Worm (Caenorhabditis elegans) whole organism, late embryonic: ENCODE results near the gene arrd-28.

ENCODE experiments used
- C08G9.2 ChIP-seq: sonication (generic microtip); optimal IDR thresholded peaks from 2 replicates; lab custom pipeline; 2016; ENCODE audit warnings: mild to moderate bottlenecking, missing genetic modification characterization, moderate library complexity, missing compliant biosample characterization
- C38D4.7 ChIP-seq: fragments of 200-800 bp; sonication (Bioruptor generic); optimal IDR thresholded peaks from 2 replicates; lab custom pipeline; 2018; ENCODE audit warnings: mild to moderate bottlenecking, missing genetic modification characterization, moderate library complexity, missing compliant biosample characterization
- K09A11.1 ChIP-seq: sonication (generic microtip); optimal IDR thresholded peaks from 2 replicates; lab custom pipeline; 2017; ENCODE audit warnings: antibody characterized with exemption, mild to moderate bottlenecking, missing genetic modification characterization, missing compliant biosample characterization; ENCODE audit not compliant: insufficient read depth
- T23F11.4 ChIP-seq: fragments of 200-800 bp; sonication (Bioruptor generic); optimal IDR thresholded peaks from 2 replicates; lab custom pipeline; 2018; ENCODE audit warnings: mild to moderate bottlenecking, missing genetic modification characterization, missing compliant biosample characterization
- Y22D7AL.16 ChIP-seq: sonication (generic microtip); optimal IDR thresholded peaks from 2 replicates; lab custom pipeline; 2016; ENCODE audit warnings: missing genetic modification characterization, missing compliant biosample characterization
- ahr-1 ChIP-seq: sonication (generic microtip); optimal IDR thresholded peaks from 2 replicates; lab custom pipeline; 2016; ENCODE audit warnings: missing genetic modification characterization, missing compliant biosample characterization
- ceh-14 ChIP-seq: sonication (generic microtip); optimal IDR thresholded peaks from 2 replicates; lab custom pipeline; 2016; ENCODE audit warnings: missing genotype, missing genetic modification characterization, missing compliant biosample characterization
- ceh-18 ChIP-seq: sonication (generic microtip); optimal IDR thresholded peaks from 2 replicates; lab custom pipeline; 2016; ENCODE audit warnings: missing genetic modification characterization, missing compliant biosample characterization
- ceh-19 ChIP-seq: fragments of 200-800 bp; sonication (Bioruptor generic); optimal IDR thresholded peaks from 2 replicates; lab custom pipeline; 2018; ENCODE audit warnings: mild to moderate bottlenecking, missing genetic modification characterization, missing compliant biosample characterization
- ceh-22 ChIP-seq: sonication (generic microtip); optimal IDR thresholded peaks from 2 replicates; lab custom pipeline; 2017; ENCODE audit warnings: missing biosample characterization, missing genetic modification characterization
- ceh-31 ChIP-seq: sonication (generic microtip); optimal IDR thresholded peaks from 2 replicates; lab custom pipeline; 2016; ENCODE audit warnings: missing genetic modification characterization, missing compliant biosample characterization
- ceh-34 ChIP-seq: sonication (generic microtip); optimal IDR thresholded peaks from 2 replicates; lab custom pipeline; 2016; ENCODE audit warnings: mild to moderate bottlenecking, missing genetic modification characterization, missing compliant biosample characterization
- ceh-48 ChIP-seq: sonication (generic microtip); optimal IDR thresholded peaks from 2 replicates; lab custom pipeline; 2016; ENCODE audit warnings: missing genetic modification characterization, inconsistent platforms, missing compliant biosample characterization
- ceh-6 ChIP-seq: fragments of 200-800 bp; sonication (Bioruptor generic); optimal IDR thresholded peaks from 2 replicates; lab custom pipeline; 2018; ENCODE audit warnings: mild to moderate bottlenecking, missing genetic modification characterization, missing compliant biosample characterization
- ceh-9 ChIP-seq: sonication (generic microtip); optimal IDR thresholded peaks from 2 replicates; lab custom pipeline; 2016; ENCODE audit warnings: mild to moderate bottlenecking, missing genetic modification characterization, inconsistent platforms, missing compliant biosample characterization
- dmd-4 ChIP-seq: sonication (generic microtip); optimal IDR thresholded peaks from 2 replicates; lab custom pipeline; 2016; ENCODE audit warnings: borderline replicate concordance, missing genetic modification characterization, missing compliant biosample characterization
- dve-1 ChIP-seq: sonication (generic microtip); optimal IDR thresholded peaks from 2 replicates; lab custom pipeline; 2017; ENCODE audit warnings: antibody characterized with exemption, mild to moderate bottlenecking, missing genetic modification characterization, missing compliant biosample characterization
- elt-2 ChIP-seq: sonication (generic microtip); optimal IDR thresholded peaks from 2 replicates; lab custom pipeline; 2016; ENCODE audit warnings: missing genetic modification reagents, missing genetic modification characterization, missing compliant biosample characterization
- ets-4 ChIP-seq: sonication (generic microtip); optimal IDR thresholded peaks from 2 replicates; lab custom pipeline; 2016; ENCODE audit warnings: missing genetic modification characterization, missing compliant biosample characterization
- eyg-1 ChIP-seq: sonication (generic microtip); optimal IDR thresholded peaks from 2 replicates; lab custom pipeline; 2016; ENCODE audit warnings: missing genotype, missing genetic modification characterization, missing compliant biosample characterization
- fax-1 ChIP-seq: sonication (generic microtip); optimal IDR thresholded peaks from 2 replicates; lab custom pipeline; 2016; ENCODE audit warnings: missing genotype, missing genetic modification characterization, missing compliant biosample characterization
- fkh-10 ChIP-seq: fragments of 150-350 bp; optimal IDR thresholded peaks from 2 replicates; lab custom pipeline; 2014; ENCODE audit warnings: missing biosample characterization, missing genetic modification reagents, missing genetic modification characterization
- gmeb-2 ChIP-seq: sonication (generic microtip); optimal IDR thresholded peaks from 2 replicates; lab custom pipeline; 2016; ENCODE audit warnings: missing genetic modification characterization, inconsistent platforms, missing compliant biosample characterization
- hlh-13 ChIP-seq: fragments of 200-800 bp; sonication (Bioruptor generic); optimal IDR thresholded peaks from 2 replicates; lab custom pipeline; 2018; ENCODE audit warnings: mild to moderate bottlenecking, missing genetic modification characterization, missing compliant biosample characterization
- hlh-15 ChIP-seq: sonication (generic microtip); optimal IDR thresholded peaks from 2 replicates; lab custom pipeline; 2016; ENCODE audit warnings: missing genetic modification characterization, missing compliant biosample characterization
- hlh-30 ChIP-seq: sonication (generic microtip); optimal IDR thresholded peaks from 2 replicates; lab custom pipeline; 2017; ENCODE audit warnings: antibody characterized with exemption, missing genetic modification characterization, missing compliant biosample characterization; ENCODE audit not compliant: insufficient read depth
- hlh-6 ChIP-seq: sonication (generic microtip); optimal IDR thresholded peaks from 2 replicates; lab custom pipeline; 2016; ENCODE audit warnings: missing genotype, missing genetic modification characterization, missing compliant biosample characterization
- lim-6 ChIP-seq: sonication (generic microtip); optimal IDR thresholded peaks from 2 replicates; lab custom pipeline; 2016; ENCODE audit warnings: missing genetic modification characterization, missing compliant biosample characterization
- lin-11 ChIP-seq: fragments of 200-800 bp; sonication (Bioruptor generic); optimal IDR thresholded peaks from 2 replicates; lab custom pipeline; 2018; ENCODE audit warnings: mild to moderate bottlenecking, missing genetic modification characterization, missing compliant biosample characterization
- madf-2 ChIP-seq: sonication (generic microtip); optimal IDR thresholded peaks from 2 replicates; lab custom pipeline; 2017; ENCODE audit warnings: missing genetic modification characterization, missing compliant biosample characterization
- nfya-1 ChIP-seq: sonication (generic microtip); optimal IDR thresholded peaks from 2 replicates; lab custom pipeline; 2017; ENCODE audit warnings: missing genetic modification characterization, mild to moderate bottlenecking, missing compliant biosample characterization, antibody characterized with exemption, moderate library complexity
- nhr-11 ChIP-seq: fragments of 150-350 bp; optimal IDR thresholded peaks from 2 replicates; lab custom pipeline; 2014; ENCODE audit warnings: missing biosample characterization, missing genetic modification characterization
- nhr-232 ChIP-seq: sonication (generic microtip); optimal IDR thresholded peaks from 2 replicates; lab custom pipeline; 2016; ENCODE audit warnings: missing genetic modification characterization, missing compliant biosample characterization
- pax-1 ChIP-seq: fragments of 150-350 bp; optimal IDR thresholded peaks from 2 replicates; lab custom pipeline; 2014; ENCODE audit warnings: missing biosample characterization, missing genetic modification characterization
- pha-4 ChIP-seq: fragments of 150-350 bp; optimal IDR thresholded peaks from 2 replicates; lab custom pipeline; 2018; ENCODE audit warnings: missing biosample characterization, missing genetic modification reagents, missing genetic modification characterization
- pqm-1 ChIP-seq: sonication (generic microtip); optimal IDR thresholded peaks from 2 replicates; lab custom pipeline; 2016; ENCODE audit warnings: missing genetic modification characterization, missing compliant biosample characterization
- sdc-2 ChIP-seq: sonication (generic microtip); optimal IDR thresholded peaks from 2 replicates; lab custom pipeline; 2016; ENCODE audit warnings: missing genotype, missing genetic modification characterization, missing compliant biosample characterization
- tbx-2 ChIP-seq: sonication (generic microtip); optimal IDR thresholded peaks from 2 replicates; lab custom pipeline; 2016; ENCODE audit warnings: missing genetic modification characterization, missing compliant biosample characterization
- tbx-7 ChIP-seq: sonication (generic microtip); optimal IDR thresholded peaks from 2 replicates; lab custom pipeline; 2016; ENCODE audit warnings: missing genotype, missing genetic modification characterization, missing compliant biosample characterization
- ttx-3 ChIP-seq: sonication (generic microtip); optimal IDR thresholded peaks from 2 replicates; lab custom pipeline; 2016; ENCODE audit warnings: missing genetic modification reagents, missing genetic modification characterization, missing compliant biosample characterization
- unc-42 ChIP-seq: sonication (generic microtip); optimal IDR thresholded peaks from 2 replicates; lab custom pipeline; 2016; ENCODE audit warnings: missing genotype, missing genetic modification characterization, missing compliant biosample characterization
- unc-55 ChIP-seq: sonication (generic microtip); optimal IDR thresholded peaks from 2 replicates; lab custom pipeline; 2017; ENCODE audit warnings: missing biosample characterization, missing genetic modification reagents, missing genetic modification characterization
- unc-86 ChIP-seq: sonication (generic microtip); optimal IDR thresholded peaks from 2 replicates; lab custom pipeline; 2016; ENCODE audit warnings: missing genetic modification characterization, missing compliant biosample characterization
- zip-5 ChIP-seq: sonication (generic microtip); optimal IDR thresholded peaks from 2 replicates; lab custom pipeline; 2016; ENCODE audit warnings: missing genetic modification characterization, missing compliant biosample characterization

The arrd-28 gene

DNA sequence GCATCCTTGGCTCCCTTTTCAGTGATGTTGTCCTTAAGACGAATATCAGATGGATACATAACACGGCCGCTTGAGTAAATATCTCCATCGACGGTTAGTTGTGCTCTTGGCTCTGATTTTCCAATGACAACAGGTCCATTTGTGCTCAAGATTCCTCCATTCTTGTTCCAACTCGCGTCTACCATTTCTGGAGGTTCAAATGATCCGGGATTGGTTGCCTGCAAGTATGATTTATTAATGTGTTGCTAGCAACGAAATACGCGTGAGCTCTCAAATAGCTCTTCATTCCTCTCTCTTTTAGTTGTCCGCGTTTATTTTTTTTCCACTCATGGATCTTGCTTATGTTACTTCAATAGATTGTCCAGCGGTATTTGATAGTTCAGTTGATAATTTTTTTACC, at the start of gene arrd-28:
arrd-28 (plus strand) TSS at position 301 of the 400 bp plus-strand sequence.
- no peak for TF ChIP-seq nfya-1 (tag; lab: Kevin White, UChicago)
- TF ChIP-seq unc-86 (tag; lab: Kevin White, UChicago), result no peak

DNA sequence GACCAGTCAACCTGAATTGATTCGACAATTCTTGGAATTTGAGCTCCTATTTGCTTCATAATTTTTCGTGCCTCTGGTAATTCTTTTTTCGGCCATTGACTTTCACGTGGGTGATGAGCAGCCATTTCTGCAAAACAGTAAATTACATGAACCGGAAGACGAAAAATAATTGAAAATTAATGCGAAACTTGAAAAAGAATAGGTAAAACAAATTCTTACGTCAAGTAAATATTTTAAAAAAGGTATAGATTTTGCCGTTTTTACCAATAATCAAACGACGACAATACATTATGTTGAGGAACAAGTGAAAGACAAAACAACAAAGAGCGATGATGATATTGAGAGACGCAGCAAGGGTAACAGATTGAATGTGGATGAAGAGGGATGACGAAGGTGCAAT, 45.3 kb upstream of the arrd-28 start, which contains the start of gene moc-1:
moc-1 (minus strand) TSS at position 127 of the 400 bp plus-strand sequence.
- no peak for TF ChIP-seq ceh-31 (tag; lab: Kevin White, UChicago)
- no peak for TF ChIP-seq C08G9.2 (tag; lab: Kevin White, UChicago)
- no peak for TF ChIP-seq hlh-13 (GFP tag; lab: Kevin White, UChicago)
- TF ChIP-seq ceh-18 (tag; lab: Kevin White, UChicago), result no peak

DNA sequence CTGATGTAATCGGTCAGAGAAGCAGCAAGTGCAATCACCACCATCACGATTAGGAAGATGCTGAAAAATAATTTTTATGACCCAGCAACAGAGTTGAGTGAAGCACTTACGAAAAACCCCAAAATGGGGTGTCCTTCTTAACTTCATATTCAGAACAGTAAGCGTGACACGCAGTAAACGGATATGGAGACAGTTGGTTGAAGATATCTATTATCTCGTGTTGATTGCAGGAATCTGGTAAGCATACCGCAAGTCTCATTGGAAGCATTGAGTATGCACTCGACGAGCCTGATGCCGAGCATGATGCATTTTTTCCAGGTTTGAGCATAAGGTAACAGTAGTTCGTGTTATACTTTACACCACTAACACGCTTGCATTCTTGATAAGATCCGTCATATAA, 42.5 kb upstream of the arrd-28 start:
- TF ChIP-seq ceh-48 (tag; lab: Kevin White, UChicago), result no peak
- no peak for TF ChIP-seq pha-4 (tag; lab: Kevin White, UChicago)

DNA sequence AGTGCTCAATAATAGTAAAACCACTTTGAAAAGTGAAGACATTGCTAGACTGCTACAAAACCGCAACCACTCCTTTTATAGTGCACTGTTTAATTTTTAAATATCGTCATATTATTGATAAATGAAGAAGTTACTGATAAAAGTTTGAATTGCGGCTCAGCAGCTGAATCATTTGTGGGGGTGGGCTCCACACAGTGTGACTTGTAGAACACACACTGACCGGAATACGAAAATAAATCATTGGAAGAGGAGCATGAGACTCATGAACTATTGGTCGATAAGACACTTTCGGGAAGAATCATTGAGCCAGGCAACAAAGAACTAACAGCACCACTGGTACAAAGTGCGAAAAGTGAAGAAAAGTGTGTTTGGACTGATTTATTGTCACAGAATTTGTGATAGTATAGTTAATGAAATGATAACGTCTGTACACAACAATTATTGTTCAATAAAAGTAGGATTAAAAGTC, 41.8 kb upstream of the arrd-28 start, which contains the start of gene oac-14:
oac-14 (minus strand) TSS at position 51 of the 469 bp plus-strand sequence.
- no peak for TF ChIP-seq ceh-34 (tag; lab: Kevin White, UChicago)
- TF ChIP-seq lin-11 (tag; lab: Kevin White, UChicago), result no peak
- TF ChIP-seq pqm-1 (tag; lab: Kevin White, UChicago), result no peak
- TF ChIP-seq elt-2 (tag; lab: Kevin White, UChicago), result peak; percentile 54
- no peak for TF ChIP-seq ceh-31 (tag; lab: Kevin White, UChicago)
- no peak for TF ChIP-seq ceh-19 (GFP tag; lab: Kevin White, UChicago)

DNA sequence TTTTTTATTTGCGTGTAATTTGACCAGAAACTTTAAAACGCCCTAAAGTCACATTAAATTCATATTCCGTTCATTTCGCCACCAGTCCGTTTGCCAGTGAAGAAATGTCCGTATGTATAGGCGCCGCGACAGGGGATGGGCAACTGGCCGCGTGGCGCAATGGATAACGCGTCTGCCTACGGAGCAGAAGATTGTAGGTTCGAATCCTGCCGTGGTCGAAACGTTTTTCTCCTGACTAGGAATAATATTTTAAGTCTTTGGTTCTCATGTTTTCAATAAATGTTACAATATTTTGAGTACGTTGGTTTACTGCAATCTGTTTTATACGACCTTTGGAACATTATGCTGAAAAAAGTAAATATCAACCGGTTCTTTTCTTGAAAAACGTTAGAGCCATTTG, 38.8 kb upstream of the arrd-28 start:
- TF ChIP-seq C38D4.7 (GFP tag; lab: Kevin White, UChicago) (peak; percentile 15), ceh-6 (no peak), hlh-6 (tag; lab: Kevin White, UChicago) (no peak), pax-1 (tag; lab: Kevin White, UChicago) (no peak), ceh-22 (tag; lab: Kevin White, UChicago) (no peak), tbx-2 (no peak), ceh-14 (no peak), unc-42 (tag; lab: Kevin White, UChicago) (no peak), fkh-10 (GFP tag; lab: Kevin White, UChicago) (no peak), dve-1 (tag; lab: Kevin White, UChicago) (peak; percentile 38), hlh-30 (tag; lab: Kevin White, UChicago) (no peak), elt-2 (tag; lab: Kevin White, UChicago) (peak; percentile 36), ttx-3 (peak; percentile 28), nhr-11 (no peak), madf-2 (tag; lab: Kevin White, UChicago) (no peak), ahr-1 (tag; lab: Kevin White, UChicago) (no peak), tbx-7 (tag; lab: Kevin White, UChicago) (no peak), ceh-9 (tag; lab: Kevin White, UChicago) (no peak), sdc-2 (tag; lab: Kevin White, UChicago) (peak; percentile 17), unc-86 (tag; lab: Kevin White, UChicago) (no peak), lim-6 (no peak), C08G9.2 (tag; lab: Kevin White, UChicago) (no peak), fax-1 (tag; lab: Kevin White, UChicago) (peak; percentile 8), eyg-1 (tag; lab: Kevin White, UChicago) (no peak), pha-4 (tag; lab: Kevin White, UChicago) (no peak), hlh-15 (tag; lab: Kevin White, UChicago) (no peak), K09A11.1 (no peak), unc-55 (no peak), T23F11.4 (GFP tag; lab: Kevin White, UChicago) (no peak), nfya-1 (tag; lab: Kevin White, UChicago) (no peak), nhr-232 (tag; lab: Kevin White, UChicago) (no peak), dmd-4 (tag; lab: Kevin White, UChicago) (no peak), Y22D7AL.16 (tag; lab: Kevin White, UChicago) (peak; percentile 14), zip-5 (no peak), gmeb-2 (tag; lab: Kevin White, UChicago) (peak; percentile 47), ets-4 (tag; lab: Kevin White, UChicago) (no peak)
